Fruit fly (Drosophila melanogaster) whole organism, embryonic: ENCODE data around the gene Hsp70Bc.

Experiments used
- Atf3 ChIP-seq: fragments of 200-800 bp; sonication (Bioruptor generic); optimal IDR thresholded peaks from 3 replicates; lab custom pipeline; 2016; ENCODE audit warnings: missing biosample characterization, missing genetic modification characterization
- Bdp1 ChIP-seq: fragments of 200-800 bp; sonication (Bioruptor generic); optimal IDR thresholded peaks from 3 replicates; lab custom pipeline; 2016; ENCODE audit warnings: missing biosample characterization, missing genetic modification characterization
- C15 ChIP-seq: fragments of 200-800 bp; sonication (Bioruptor generic); IDR thresholded peaks from 3 replicates; pipeline ENCODE4 v1.3.6; 2022; ENCODE audit warnings: missing biosample characterization, missing genetic modification characterization
- CG10462 ChIP-seq: fragments of 200-800 bp; sonication (Bioruptor generic); optimal IDR thresholded peaks from 2 replicates; lab custom pipeline; 2016; ENCODE audit warnings: missing biosample characterization, missing genetic modification characterization
- CG12769 ChIP-seq: fragments of 200-800 bp; sonication (Bioruptor generic); optimal IDR thresholded peaks from 2 replicates; lab custom pipeline; 2019; ENCODE audit warnings: missing biosample characterization, mild to moderate bottlenecking, missing genetic modification characterization, moderate library complexity
- CG14667 ChIP-seq: fragments of 200-800 bp; sonication (Bioruptor generic); IDR thresholded peaks from 2 replicates; pipeline ENCODE4 v1.3.6; 2022; ENCODE audit warnings: missing biosample characterization, missing genetic modification characterization
- CG15269 ChIP-seq: fragments of 200-800 bp; sonication (Bioruptor generic); optimal IDR thresholded peaks from 2 replicates; lab custom pipeline; 2018; ENCODE audit warnings: missing biosample characterization, mild to moderate bottlenecking, missing genetic modification characterization, moderate library complexity
- CG16815 ChIP-seq: fragments of 200-800 bp; sonication (Bioruptor generic); optimal IDR thresholded peaks from 3 replicates; lab custom pipeline; 2017; ENCODE audit warnings: missing biosample characterization, mild to moderate bottlenecking, missing genetic modification characterization
- CG17359 ChIP-seq: fragments of 200-800 bp; sonication (Bioruptor generic); optimal IDR thresholded peaks from 3 replicates; lab custom pipeline; 2018; ENCODE audit warnings: missing biosample characterization, mild to moderate bottlenecking, missing genetic modification characterization, moderate library complexity
- CG18476 ChIP-seq: fragments of 200-800 bp; sonication (Bioruptor generic); optimal IDR thresholded peaks from 2 replicates; lab custom pipeline; 2016; ENCODE audit warnings: missing biosample characterization, mild to moderate bottlenecking, missing genetic modification characterization
- CG2120 ChIP-seq: fragments of 200-800 bp; sonication (Bioruptor generic); optimal IDR thresholded peaks from 3 replicates; lab custom pipeline; 2016; ENCODE audit warnings: missing biosample characterization, missing genetic modification characterization
- CG2129 ChIP-seq: fragments of 200-800 bp; sonication (Bioruptor generic); IDR thresholded peaks from 2 replicates; pipeline ENCODE4 v1.3.6; 2022; ENCODE audit warnings: missing biosample characterization, missing genetic modification characterization; ENCODE audit not compliant: partially characterized antibody
- CG2712 ChIP-seq: fragments of 200-800 bp; optimal IDR thresholded peaks from 3 replicates; lab custom pipeline; 2019; ENCODE audit warnings: missing biosample characterization, mild to moderate bottlenecking, missing genetic modification characterization, moderate library complexity
- CG31388 ChIP-seq: fragments of 200-800 bp; sonication (Bioruptor generic); optimal IDR thresholded peaks from 2 replicates; lab custom pipeline; 2016; ENCODE audit warnings: missing biosample characterization, missing genetic modification characterization
- CG3163 ChIP-seq: fragments of 200-800 bp; sonication (Bioruptor generic); optimal IDR thresholded peaks from 3 replicates; lab custom pipeline; 2016; ENCODE audit warnings: missing biosample characterization, missing genetic modification characterization
- CG34224 ChIP-seq: fragments of 200-800 bp; sonication (Bioruptor generic); IDR thresholded peaks from 3 replicates; pipeline ENCODE4 v1.3.6; 2022; ENCODE audit warnings: missing biosample characterization, missing genetic modification characterization; ENCODE audit not compliant: partially characterized antibody
- CG42726 ChIP-seq: fragments of 200-800 bp; sonication (Bioruptor generic); IDR thresholded peaks from 2 replicates; pipeline ENCODE4 v1.3.6; 2022; ENCODE audit warnings: missing biosample characterization, missing genetic modification characterization; ENCODE audit not compliant: partially characterized antibody
- CG4424 ChIP-seq: fragments of 200-800 bp; sonication (Bioruptor generic); optimal IDR thresholded peaks from 3 replicates; lab custom pipeline; 2016; ENCODE audit warnings: missing biosample characterization, missing genetic modification characterization
- CG8388 ChIP-seq: fragments of 200-800 bp; sonication (Bioruptor generic); optimal IDR thresholded peaks from 2 replicates; lab custom pipeline; 2019; ENCODE audit warnings: missing biosample characterization, mild to moderate bottlenecking, missing genetic modification characterization, moderate library complexity
- Camta ChIP-seq: fragments of 200-800 bp; sonication (Bioruptor generic); optimal IDR thresholded peaks from 2 replicates; lab custom pipeline; 2016; ENCODE audit warnings: missing biosample characterization, missing genetic modification characterization
- HLH4C ChIP-seq: fragments of 200-800 bp; sonication (Bioruptor generic); IDR thresholded peaks from 3 replicates; pipeline ENCODE4 v1.3.6; 2022; ENCODE audit warnings: missing biosample characterization, missing genetic modification characterization; ENCODE audit not compliant: partially characterized antibody
- Hr51 ChIP-seq, 2 experiments: fragments of 200-800 bp; sonication (Bioruptor generic); optimal IDR thresholded peaks; 2 replicates in 1 of 2; 3 replicates in 1 of 2; lab custom pipeline; 2016 to 2018; ENCODE audit warnings: missing biosample characterization in 2 of 2, missing genetic modification characterization in 2 of 2, mild to moderate bottlenecking in 1 of 2, moderate library complexity in 1 of 2
- Rfx ChIP-seq: fragments of 200-800 bp; sonication (Bioruptor generic); IDR thresholded peaks from 2 replicates; pipeline ENCODE4 v1.3.6; 2022; ENCODE audit warnings: missing biosample characterization, missing genetic modification characterization
- Sry-δ ChIP-seq: fragments of 200-800 bp; sonication (Bioruptor generic); optimal IDR thresholded peaks from 2 replicates; lab custom pipeline; 2016; ENCODE audit warnings: missing biosample characterization, missing genetic modification characterization
- YL-1 ChIP-seq: fragments of 200-800 bp; sonication (Bioruptor generic); optimal IDR thresholded peaks from 3 replicates; lab custom pipeline; 2017; ENCODE audit warnings: missing biosample characterization, mild to moderate bottlenecking, missing genetic modification characterization
- ab ChIP-seq: fragments of 200-800 bp; sonication (Bioruptor generic); optimal IDR thresholded peaks from 2 replicates; lab custom pipeline; 2016; ENCODE audit warnings: missing biosample characterization, missing genetic modification characterization
- al ChIP-seq: fragments of 200-800 bp; sonication (Bioruptor generic); IDR thresholded peaks from 2 replicates; pipeline ENCODE4 v1.3.6; 2022; ENCODE audit warnings: missing biosample characterization, missing genetic modification characterization
- crc ChIP-seq: fragments of 200-800 bp; sonication (Bioruptor generic); optimal IDR thresholded peaks from 2 replicates; lab custom pipeline; 2016; ENCODE audit warnings: missing biosample characterization, missing genetic modification characterization
- da ChIP-seq: fragments of 200-800 bp; sonication (Bioruptor generic); optimal IDR thresholded peaks from 2 replicates; lab custom pipeline; 2016; ENCODE audit warnings: missing biosample characterization, missing genetic modification characterization
- ftz-f1 ChIP-seq: fragments of 200-800 bp; sonication (Bioruptor generic); optimal IDR thresholded peaks from 2 replicates; lab custom pipeline; 2016; ENCODE audit warnings: missing biosample characterization, missing genetic modification characterization
- fu2 ChIP-seq: fragments of 200-800 bp; sonication (Bioruptor generic); optimal IDR thresholded peaks from 2 replicates; lab custom pipeline; 2016; ENCODE audit warnings: missing biosample characterization, missing genetic modification characterization
- hkb ChIP-seq, 2 experiments: fragments of 200-800 bp in 1 of 2; fragments of >200 bp in 1 of 2; sonication (Bioruptor generic) in 1 of 2; IDR thresholded peaks in 1 of 2; optimal IDR thresholded peaks in 1 of 2; 2 replicates each; pipeline versions ENCODE4 v1.3.6 to Lab custom; 2017 to 2022; ENCODE audit warnings: missing biosample characterization in 1 of 2, missing genetic modification characterization in 1 of 2
- insv ChIP-seq, 2 experiments: fragments of 200-800 bp; sonication (Bioruptor generic); optimal IDR thresholded peaks; 3 replicates each; lab custom pipeline; 2016 to 2018; ENCODE audit warnings: missing biosample characterization in 2 of 2, missing genetic modification characterization in 2 of 2
- kni ChIP-seq: fragments of 200-800 bp; sonication (Bioruptor generic); optimal IDR thresholded peaks from 3 replicates; lab custom pipeline; 2017; ENCODE audit warnings: mild to moderate bottlenecking, missing biosample characterization, missing genetic modification reagents, missing genetic modification characterization
- knrl ChIP-seq: fragments of 200-800 bp; sonication (Bioruptor generic); IDR thresholded peaks from 3 replicates; pipeline ENCODE4 v1.3.6; 2022; ENCODE audit warnings: missing biosample characterization, missing genetic modification characterization; ENCODE audit not compliant: partially characterized antibody
- pan ChIP-seq, 4 experiments: fragments of >200 bp in 3 of 4; fragments of 200-800 bp in 1 of 4; sonication (Bioruptor generic) in 1 of 4; optimal IDR thresholded peaks in 3 of 4; IDR thresholded peaks in 1 of 4; 2 replicates each; pipeline versions ENCODE4 v1.3.6 to Lab custom; 2017 to 2022; ENCODE audit warnings: missing biosample characterization in 2 of 4, missing genetic modification characterization in 2 of 4, mixed read lengths in 1 of 4
- pho ChIP-seq: fragments of 200-800 bp; sonication (Bioruptor generic); optimal IDR thresholded peaks from 2 replicates; lab custom pipeline; 2016; ENCODE audit warnings: missing biosample characterization, missing genetic modification characterization
- phol ChIP-seq: fragments of 200-800 bp; sonication (Bioruptor generic); optimal IDR thresholded peaks from 3 replicates; lab custom pipeline; 2018; ENCODE audit warnings: missing biosample characterization, mild to moderate bottlenecking, missing genetic modification characterization, moderate library complexity
- psq ChIP-seq: fragments of 200-800 bp; sonication (Bioruptor generic); optimal IDR thresholded peaks from 2 replicates; lab custom pipeline; 2017; ENCODE audit warnings: missing biosample characterization, missing genetic modification characterization
- run ChIP-seq: fragments of 200-800 bp; sonication (Bioruptor generic); optimal IDR thresholded peaks from 3 replicates; lab custom pipeline; 2018; ENCODE audit warnings: missing biosample characterization, mild to moderate bottlenecking, missing genetic modification characterization
- salm ChIP-seq: fragments of 200-800 bp; sonication (Bioruptor generic); optimal IDR thresholded peaks from 2 replicates; lab custom pipeline; 2018; ENCODE audit warnings: missing biosample characterization, mild to moderate bottlenecking, missing genetic modification characterization
- sim ChIP-seq: fragments of 200-800 bp; sonication (Bioruptor generic); IDR thresholded peaks from 2 replicates; pipeline ENCODE4 v1.3.6; 2022; ENCODE audit warnings: missing biosample characterization, missing genetic modification characterization
- slbo ChIP-seq: fragments of 200-800 bp; sonication (Bioruptor generic); IDR thresholded peaks from 2 replicates; pipeline ENCODE4 v1.3.6; 2022; ENCODE audit warnings: missing biosample characterization, missing genetic modification characterization
- sr ChIP-seq: fragments of 200-800 bp; sonication (Bioruptor generic); IDR thresholded peaks from 3 replicates; pipeline ENCODE4 v1.3.6; 2022; ENCODE audit warnings: missing biosample characterization, missing genetic modification characterization
- ttk ChIP-seq: fragments of 200-800 bp; sonication (Bioruptor generic); IDR thresholded peaks from 2 replicates; pipeline ENCODE4 v2.1.2; 2022; ENCODE audit warnings: missing biosample characterization, missing genetic modification characterization
- twi ChIP-seq: fragments of 200-800 bp; optimal IDR thresholded peaks from 2 replicates; lab custom pipeline; 2019; ENCODE audit warnings: missing biosample characterization, mild to moderate bottlenecking, missing genetic modification characterization, moderate library complexity
- usp ChIP-seq: fragments of >200 bp; optimal IDR thresholded peaks from 2 replicates; lab custom pipeline; 2017; ENCODE audit warnings: missing biosample characterization, missing genetic modification characterization
- z ChIP-seq: fragments of 200-800 bp; sonication (Bioruptor generic); IDR thresholded peaks from 3 replicates; pipeline ENCODE4 v1.3.6; 2022; ENCODE audit warnings: missing biosample characterization, missing genetic modification characterization
- zen2 ChIP-seq: fragments of 200-800 bp; sonication (Bioruptor generic); IDR thresholded peaks from 3 replicates; pipeline ENCODE4 v1.3.6; 2022; ENCODE audit warnings: missing biosample characterization, missing genetic modification characterization; ENCODE audit not compliant: partially characterized antibody

Gene Hsp70Bc

DNA sequence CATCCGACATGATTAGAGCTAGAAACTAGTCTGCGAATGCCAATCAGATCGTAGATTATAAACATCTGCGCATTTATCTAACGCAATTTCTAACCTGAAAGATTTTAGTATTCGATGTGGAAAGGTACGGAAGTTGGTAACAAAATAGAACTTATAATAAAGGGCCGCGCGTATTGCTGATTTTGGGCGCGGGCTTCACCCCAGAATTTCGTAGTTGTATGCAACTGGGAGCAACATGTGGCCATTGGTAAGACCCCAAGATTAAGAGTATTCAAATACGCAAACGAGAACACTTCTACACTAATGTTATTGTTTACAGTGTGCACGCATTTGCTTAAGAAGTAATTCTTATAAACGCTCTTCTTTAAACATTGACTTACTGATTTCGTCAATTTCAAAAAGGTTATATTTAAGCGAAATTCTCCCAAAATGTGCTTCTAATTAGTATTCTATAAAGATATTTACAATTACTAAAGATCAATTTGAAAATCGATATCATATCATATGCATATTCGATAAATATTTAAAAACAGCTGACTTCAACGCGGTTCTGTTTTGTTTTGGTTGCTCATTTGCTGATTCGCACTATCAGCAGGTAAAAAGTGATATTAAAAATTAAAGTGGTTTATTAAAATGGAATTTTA is 48.9 kb upstream of the Hsp70Bc start, which contains the start of the genes CG5961 and Polr3C (continued):
- peak in 1 of 2 experiments; percentile 38 for TF ChIP-seq insv (GFP tag; optimal IDR thresholded peaks at IDR 0.05; lab: Kevin White, UChicago)
- TF ChIP-seq run (tag; lab: Kevin White, UChicago), result no peak
- no peak for TF ChIP-seq Rfx (GFP tag; lab: Robert Waterston, UW)
- no peak for TF ChIP-seq CG8388
- TF ChIP-seq CG3163 (GFP tag; lab: Kevin White, UChicago), result peak; percentile 35
- TF ChIP-seq hkb (optimal IDR thresholded peaks at IDR 0.05; lab: Kevin White, UChicago), result no peak
- TF ChIP-seq hkb (GFP tag; IDR thresholded peaks at IDR 0.05; lab: Robert Waterston, UW), result no peak
- peak; percentile 65 for TF ChIP-seq YL-1 (GFP tag; lab: Kevin White, UChicago)
- TF ChIP-seq CG15269 (tag; lab: Kevin White, UChicago), result no peak
- no peak for TF ChIP-seq sim (GFP tag; lab: Robert Waterston, UW)
- no peak for TF ChIP-seq CG10462 (GFP tag; lab: Kevin White, UChicago)
- no peak for TF ChIP-seq fu2 (GFP tag; lab: Kevin White, UChicago)
- no peak for TF ChIP-seq CG31388
- TF ChIP-seq ftz-f1 (GFP tag; lab: Kevin White, UChicago), result no peak
- no peak for TF ChIP-seq zen2
- peak; percentile 80 for TF ChIP-seq psq (GFP tag; lab: Kevin White, UChicago)
- TF ChIP-seq CG2712 (tag; lab: Kevin White, UChicago), result no peak
- no peak for TF ChIP-seq ttk
- no peak for TF ChIP-seq ab
- peak; percentile 33; the same call in 2 of the 3 replicates for TF ChIP-seq HLH4C (GFP tag; lab: Robert Waterston, UW)
- no peak for TF ChIP-seq knrl (GFP tag; lab: Robert Waterston, UW)
- no peak for TF ChIP-seq CG18476
- TF ChIP-seq Camta (GFP tag; lab: Kevin White, UChicago), result no peak
- TF ChIP-seq al, result no peak
- no peak for TF ChIP-seq salm (tag; lab: Kevin White, UChicago)
- TF ChIP-seq CG42726 (GFP tag; lab: Robert Waterston, UW), result no peak
- TF ChIP-seq Bdp1 (GFP tag; lab: Kevin White, UChicago), result no peak
- peak; percentile 41 for TF ChIP-seq Sry-δ (GFP tag; lab: Kevin White, UChicago)
- no peak for TF ChIP-seq Atf3
- TF ChIP-seq sr (GFP tag; lab: Robert Waterston, UW), result no peak
- TF ChIP-seq CG16815, result no peak
- TF ChIP-seq crc (GFP tag; lab: Kevin White, UChicago), result no peak
- TF ChIP-seq CG2120, result peak; percentile 10
- TF ChIP-seq pho (GFP tag; lab: Kevin White, UChicago), result no peak
- TF ChIP-seq kni (GFP tag; lab: Kevin White, UChicago), result no peak
- TF ChIP-seq twi (tag; lab: Kevin White, UChicago), result no peak
- no peak for TF ChIP-seq z (GFP tag; lab: Robert Waterston, UW)
- no peak for TF ChIP-seq pan (optimal IDR thresholded peaks at IDR 0.05; lab: Kevin White, UChicago)
- no peak for TF ChIP-seq pan (GFP tag; optimal IDR thresholded peaks at IDR 0.05 in 1 of 2, IDR thresholded peaks at IDR 0.05 in 1 of 2)
- TF ChIP-seq CG4424 (GFP tag; lab: Kevin White, UChicago), result no peak
- no peak for TF ChIP-seq usp (GFP tag; lab: Kevin White, UChicago)
- no peak for TF ChIP-seq CG34224 (GFP tag; lab: Robert Waterston, UW)
- TF ChIP-seq CG14667 (GFP tag; lab: Robert Waterston, UW), result no peak
- TF ChIP-seq slbo (GFP tag; lab: Robert Waterston, UW), result no peak
- TF ChIP-seq CG12769 (tag; lab: Kevin White, UChicago), result no peak
- TF ChIP-seq CG17359 (tag; lab: Kevin White, UChicago), result no peak
- TF ChIP-seq da, result no peak
- TF ChIP-seq Hr51 (GFP tag; optimal IDR thresholded peaks at IDR 0.05; lab: Kevin White, UChicago), result no peak
- no peak for TF ChIP-seq phol (tag; lab: Kevin White, UChicago)
- no peak for TF ChIP-seq C15 (GFP tag; lab: Robert Waterston, UW)
- 0 out of 2 replicates have a peak, but pooled peaks have one; percentile 25 for TF ChIP-seq CG2129 (GFP tag; lab: Robert Waterston, UW)
